Worm (Caenorhabditis elegans) whole organism, late embryonic: ENCODE measurements around the gene D1053.3.

Source experiments
- gmeb-2 ChIP-seq: sonication (generic microtip); optimal IDR thresholded peaks from 2 replicates; lab custom pipeline; 2016; ENCODE audit warnings: missing genetic modification characterization, inconsistent platforms, missing compliant biosample characterization
- hlh-30 ChIP-seq: sonication (generic microtip); optimal IDR thresholded peaks from 2 replicates; lab custom pipeline; 2017; ENCODE audit warnings: antibody characterized with exemption, missing genetic modification characterization, missing compliant biosample characterization; ENCODE audit not compliant: insufficient read depth
- rnt-1 ChIP-seq: sonication (generic microtip); optimal IDR thresholded peaks from 2 replicates; lab custom pipeline; 2016; ENCODE audit warnings: missing genetic modification characterization, missing compliant biosample characterization
- zip-5 ChIP-seq: sonication (generic microtip); optimal IDR thresholded peaks from 2 replicates; lab custom pipeline; 2016; ENCODE audit warnings: missing genetic modification characterization, missing compliant biosample characterization

- TF ChIP-seq hlh-30 (tag; lab: Kevin White, UChicago), result no peak
- TF ChIP-seq gmeb-2 (tag; lab: Kevin White, UChicago), result no peak
- TF ChIP-seq rnt-1 (tag; lab: Kevin White, UChicago), result no peak
- TF ChIP-seq zip-5 (tag; lab: Kevin White, UChicago), result no peak
Measured at ce11 chrX:11710229-11710628, 26.7 kb downstream of the D1053.3 start, which contains the start of gene C44C10.11.
